Fruit fly (Drosophila melanogaster): Measurements from ENCODE around the gene Vps16B.

Gene Vps16B

dm6 chr3R:29765267-29766095 lies 50.8 kb downstream of the Vps16B start, which contains the start of gene kay:
kay (plus strand) TSS chr3R:29765995.
- TF ChIP-seq Snoo (tag; optimal IDR thresholded peaks at IDR 0.05) (no peak), fd96Ca (GFP tag; IDR thresholded peaks at IDR 0.05) (no peak), CG9948 (tag; optimal IDR thresholded peaks at IDR 0.05) (no peak), CG10348 (GFP tag; IDR thresholded peaks at IDR 0.05) (no peak), CG32121 (GFP tag; IDR thresholded peaks at IDR 0.05) (no peak), CG13204 (GFP tag; optimal IDR thresholded peaks at IDR 0.05) (peak; percentile 7), Ets98B (GFP tag; IDR thresholded peaks at IDR 0.05) (no peak), CG17806 (tag; optimal IDR thresholded peaks at IDR 0.05) (no peak), CG4496 (GFP tag; IDR thresholded peaks at IDR 0.05) (peak; percentile 42; the same call in 2 of the 3 replicates), Pif1B (GFP tag; optimal IDR thresholded peaks at IDR 0.05) (no peak), EcR (GFP tag; optimal IDR thresholded peaks at IDR 0.05) (no peak), rn (GFP tag; IDR thresholded peaks at IDR 0.05) (no peak), Pif1A (GFP tag; optimal IDR thresholded peaks at IDR 0.05) (no peak), CG8159 (tag; optimal IDR thresholded peaks at IDR 0.05) (no peak), CG8301 (tag; optimal IDR thresholded peaks at IDR 0.05) (no peak), gl (tag; optimal IDR thresholded peaks at IDR 0.05) (no peak), CG12605 (GFP tag; IDR thresholded peaks at IDR 0.05) (no peak), CG34367 (tag; optimal IDR thresholded peaks at IDR 0.05) (no peak)

All from whole organism, pupa.